Worm (Caenorhabditis elegans) whole organism, late embryonic: ENCODE results near the gene csn-5.

Source experiments
- T23F11.4 ChIP-seq: fragments of 200-800 bp; sonication (Bioruptor generic); optimal IDR thresholded peaks from 2 replicates; lab custom pipeline; 2018; ENCODE audit warnings: mild to moderate bottlenecking, missing genetic modification characterization, missing compliant biosample characterization
- Y22D7AL.16 ChIP-seq: sonication (generic microtip); optimal IDR thresholded peaks from 2 replicates; lab custom pipeline; 2016; ENCODE audit warnings: missing genetic modification characterization, missing compliant biosample characterization
- ama-1 ChIP-seq: fragments of 150-350 bp; optimal IDR thresholded peaks from 2 replicates; lab custom pipeline; 2014
- ets-4 ChIP-seq: sonication (generic microtip); optimal IDR thresholded peaks from 2 replicates; lab custom pipeline; 2016; ENCODE audit warnings: missing genetic modification characterization, missing compliant biosample characterization
- gmeb-2 ChIP-seq: sonication (generic microtip); optimal IDR thresholded peaks from 2 replicates; lab custom pipeline; 2016; ENCODE audit warnings: missing genetic modification characterization, inconsistent platforms, missing compliant biosample characterization
- lin-11 ChIP-seq: fragments of 200-800 bp; sonication (Bioruptor generic); optimal IDR thresholded peaks from 2 replicates; lab custom pipeline; 2018; ENCODE audit warnings: mild to moderate bottlenecking, missing genetic modification characterization, missing compliant biosample characterization
- tbx-7 ChIP-seq: sonication (generic microtip); optimal IDR thresholded peaks from 2 replicates; lab custom pipeline; 2016; ENCODE audit warnings: missing genotype, missing genetic modification characterization, missing compliant biosample characterization

ce11 chrIV:5652811-5653483 lies 3.6 kb downstream of the csn-5 start:
- TF ChIP-seq Y22D7AL.16 (tag; lab: Kevin White, UChicago), result no peak
- no peak for TF ChIP-seq tbx-7 (tag; lab: Kevin White, UChicago)
- no peak for TF ChIP-seq lin-11
- TF ChIP-seq ama-1 (lab: Kevin White, UChicago), result no peak
- no peak for TF ChIP-seq gmeb-2 (tag; lab: Kevin White, UChicago)
- no peak for TF ChIP-seq ets-4 (tag; lab: Kevin White, UChicago)
- no peak for TF ChIP-seq T23F11.4
